Fruit fly (Drosophila melanogaster) whole organism, embryonic: ENCODE data around the gene Dus1.

Experiments used
- Adf1 ChIP-seq: fragments of 200-800 bp; sonication (Bioruptor generic); IDR thresholded peaks from 2 replicates; pipeline ENCODE4 v1.3.6; 2022; ENCODE audit warnings: missing biosample characterization, missing genetic modification characterization
- C15 ChIP-seq: fragments of 200-800 bp; sonication (Bioruptor generic); IDR thresholded peaks from 3 replicates; pipeline ENCODE4 v1.3.6; 2022; ENCODE audit warnings: missing biosample characterization, missing genetic modification characterization
- CG12299 ChIP-seq: fragments of 200-800 bp; sonication (Bioruptor generic); optimal IDR thresholded peaks from 2 replicates; lab custom pipeline; 2018; ENCODE audit warnings: missing biosample characterization, mild to moderate bottlenecking, missing genetic modification characterization
- CG12391 ChIP-seq: fragments of 200-800 bp; sonication (Bioruptor generic); optimal IDR thresholded peaks from 3 replicates; lab custom pipeline; 2018; ENCODE audit warnings: missing biosample characterization, mild to moderate bottlenecking, missing genetic modification characterization, moderate library complexity
- CG13624 ChIP-seq: fragments of 200-800 bp; sonication (Bioruptor generic); optimal IDR thresholded peaks from 2 replicates; lab custom pipeline; 2016; ENCODE audit warnings: missing biosample characterization, missing genetic modification characterization
- CG13894 ChIP-seq: fragments of 200-800 bp; sonication (Bioruptor generic); optimal IDR thresholded peaks from 3 replicates; lab custom pipeline; 2018; ENCODE audit warnings: missing biosample characterization, mild to moderate bottlenecking, missing genetic modification characterization, moderate library complexity
- CG1602 ChIP-seq: fragments of 200-800 bp; sonication (Bioruptor generic); optimal IDR thresholded peaks from 3 replicates; lab custom pipeline; 2016; ENCODE audit warnings: missing biosample characterization, missing genetic modification characterization
- CG1647 ChIP-seq: fragments of 200-800 bp; sonication (Bioruptor generic); optimal IDR thresholded peaks from 3 replicates; lab custom pipeline; 2016; ENCODE audit warnings: missing biosample characterization, missing genetic modification characterization
- CG16779 ChIP-seq: fragments of 200-800 bp; sonication (Bioruptor generic); IDR thresholded peaks from 2 replicates; pipeline ENCODE4 v1.3.6; 2022; ENCODE audit warnings: missing biosample characterization, missing genetic modification characterization
- CG3065 ChIP-seq: fragments of 200-800 bp; sonication (Bioruptor generic); optimal IDR thresholded peaks from 2 replicates; lab custom pipeline; 2016; ENCODE audit warnings: missing biosample characterization, missing genetic modification characterization
- CG3163 ChIP-seq: fragments of 200-800 bp; sonication (Bioruptor generic); optimal IDR thresholded peaks from 3 replicates; lab custom pipeline; 2016; ENCODE audit warnings: missing biosample characterization, missing genetic modification characterization
- CG3281 ChIP-seq: fragments of 200-800 bp; sonication (Bioruptor generic); optimal IDR thresholded peaks from 3 replicates; lab custom pipeline; 2017; ENCODE audit warnings: missing biosample characterization, mild to moderate bottlenecking, missing genetic modification characterization
- CG3847 ChIP-seq: fragments of 200-800 bp; sonication (Bioruptor generic); IDR thresholded peaks from 2 replicates; pipeline ENCODE4 v1.3.6; 2022; ENCODE audit warnings: missing biosample characterization, missing genetic modification characterization
- CG4282 ChIP-seq: fragments of 200-800 bp; sonication (Bioruptor generic); optimal IDR thresholded peaks from 2 replicates; lab custom pipeline; 2016; ENCODE audit warnings: missing biosample characterization, missing genetic modification characterization
- CG6272 ChIP-seq: fragments of 200-800 bp; sonication (Bioruptor generic); IDR thresholded peaks from 2 replicates; pipeline ENCODE4 v1.3.6; 2022; ENCODE audit warnings: missing biosample characterization, missing genetic modification characterization
- CG6765 ChIP-seq: fragments of 200-800 bp; sonication (Bioruptor generic); optimal IDR thresholded peaks from 3 replicates; lab custom pipeline; 2017; ENCODE audit warnings: missing biosample characterization, mild to moderate bottlenecking, missing genetic modification characterization
- CG8388 ChIP-seq: fragments of 200-800 bp; sonication (Bioruptor generic); optimal IDR thresholded peaks from 2 replicates; lab custom pipeline; 2019; ENCODE audit warnings: missing biosample characterization, mild to moderate bottlenecking, missing genetic modification characterization, moderate library complexity
- CoRest ChIP-seq: fragments of 200-800 bp; sonication (Bioruptor generic); optimal IDR thresholded peaks from 3 replicates; lab custom pipeline; 2018; ENCODE audit warnings: missing biosample characterization, mild to moderate bottlenecking, missing genetic modification characterization, moderate library complexity
- CrebB ChIP-seq: fragments of 200-800 bp; sonication (Bioruptor generic); optimal IDR thresholded peaks from 3 replicates; lab custom pipeline; 2018; ENCODE audit warnings: missing biosample characterization, mild to moderate bottlenecking, missing genetic modification characterization
- Dip2 ChIP-seq: fragments of 200-800 bp; sonication (Bioruptor generic); IDR thresholded peaks from 2 replicates; pipeline ENCODE4 v1.3.6; 2022; ENCODE audit warnings: missing biosample characterization, missing genetic modification characterization
- E2f1 ChIP-seq: fragments of 200-800 bp; sonication (Bioruptor generic); IDR thresholded peaks from 2 replicates; pipeline ENCODE4 v1.3.6; 2022; ENCODE audit warnings: missing biosample characterization, missing genetic modification characterization
- Fer3 ChIP-seq: fragments of 200-800 bp; sonication (Bioruptor generic); optimal IDR thresholded peaks from 2 replicates; lab custom pipeline; 2018; ENCODE audit warnings: missing biosample characterization, mild to moderate bottlenecking, missing genetic modification characterization, moderate library complexity
- Jarid2 ChIP-seq: fragments of 200-800 bp; sonication (Bioruptor generic); optimal IDR thresholded peaks from 3 replicates; lab custom pipeline; 2017; ENCODE audit warnings: mild to moderate bottlenecking, missing biosample characterization, missing genetic modification reagents, missing genetic modification characterization
- Nf-YA ChIP-seq: fragments of 200-800 bp; sonication (Bioruptor generic); IDR thresholded peaks from 2 replicates; pipeline ENCODE4 v1.3.6; 2022; ENCODE audit warnings: missing biosample characterization, missing genetic modification characterization
- Oaz ChIP-seq: fragments of 200-800 bp; sonication (Bioruptor generic); IDR thresholded peaks from 2 replicates; pipeline ENCODE4 v1.3.6; 2022; ENCODE audit warnings: missing biosample characterization, missing genetic modification characterization
- Pdp1 ChIP-seq, 2 experiments: fragments of 200-800 bp; sonication (Bioruptor generic); optimal IDR thresholded peaks; 3 replicates each; lab custom pipeline; 2016; ENCODE audit warnings: missing biosample characterization in 2 of 2, missing genetic modification characterization in 2 of 2, mild to moderate bottlenecking in 1 of 2, moderate library complexity in 1 of 2
- Scr ChIP-seq: fragments of 200-800 bp; sonication (Bioruptor generic); IDR thresholded peaks from 2 replicates; pipeline ENCODE4 v1.3.6; 2022; ENCODE audit warnings: missing biosample characterization, missing genetic modification characterization; ENCODE audit not compliant: partially characterized antibody
- Sox100B ChIP-seq: fragments of 200-800 bp; sonication (Bioruptor generic); optimal IDR thresholded peaks from 3 replicates; lab custom pipeline; 2018; ENCODE audit warnings: missing biosample characterization, mild to moderate bottlenecking, missing genetic modification characterization
- Sry-δ ChIP-seq: fragments of 200-800 bp; sonication (Bioruptor generic); optimal IDR thresholded peaks from 2 replicates; lab custom pipeline; 2016; ENCODE audit warnings: missing biosample characterization, missing genetic modification characterization
- TFAM ChIP-seq: fragments of 200-800 bp; sonication (Bioruptor generic); optimal IDR thresholded peaks from 2 replicates; lab custom pipeline; 2017; ENCODE audit warnings: missing biosample characterization, missing genetic modification characterization, inconsistent platforms
- Taf1 ChIP-seq: fragments of 200-800 bp; sonication (Bioruptor generic); IDR thresholded peaks from 2 replicates; pipeline ENCODE4 v1.3.6; 2022; ENCODE audit warnings: missing biosample characterization, missing genetic modification characterization
- bcd ChIP-seq: fragments of 200-800 bp; sonication (Bioruptor generic); optimal IDR thresholded peaks from 2 replicates; lab custom pipeline; 2017; ENCODE audit warnings: missing biosample characterization, mild to moderate bottlenecking, missing genetic modification characterization
- chm ChIP-seq: fragments of 200-800 bp; sonication (Bioruptor generic); IDR thresholded peaks from 2 replicates; pipeline ENCODE4 v1.3.6; 2022; ENCODE audit warnings: missing biosample characterization, missing genetic modification characterization
- cwo ChIP-seq: fragments of 200-800 bp; sonication (Bioruptor generic); optimal IDR thresholded peaks from 3 replicates; lab custom pipeline; 2017; ENCODE audit warnings: missing biosample characterization, missing genetic modification characterization, mild to moderate bottlenecking, moderate library complexity, missing genetic modification reagents
- dan ChIP-seq: fragments of 200-800 bp; sonication (Bioruptor generic); IDR thresholded peaks from 2 replicates; pipeline ENCODE4 v1.3.6; 2022; ENCODE audit warnings: missing biosample characterization, missing genetic modification characterization
- danr ChIP-seq: fragments of 200-800 bp; sonication (Bioruptor generic); IDR thresholded peaks from 2 replicates; pipeline ENCODE4 v1.3.6; 2022; ENCODE audit warnings: missing biosample characterization, missing genetic modification characterization
- en ChIP-seq: fragments of 200-800 bp; sonication (Bioruptor generic); optimal IDR thresholded peaks from 2 replicates; lab custom pipeline; 2016; ENCODE audit warnings: missing biosample characterization, missing genetic modification characterization
- ewg ChIP-seq: fragments of 200-800 bp; sonication (Bioruptor generic); optimal IDR thresholded peaks from 3 replicates; lab custom pipeline; 2017; ENCODE audit warnings: mild to moderate bottlenecking, missing biosample characterization, missing genetic modification reagents, missing genetic modification characterization
- gcm2 ChIP-seq: fragments of 200-800 bp; sonication (Bioruptor generic); optimal IDR thresholded peaks from 2 replicates; lab custom pipeline; 2016; ENCODE audit warnings: missing biosample characterization, missing genetic modification characterization
- kay ChIP-seq: fragments of 200-800 bp; sonication (Bioruptor generic); optimal IDR thresholded peaks from 2 replicates; lab custom pipeline; 2016; ENCODE audit warnings: missing biosample characterization, missing genetic modification characterization
- knrl ChIP-seq: fragments of 200-800 bp; sonication (Bioruptor generic); IDR thresholded peaks from 3 replicates; pipeline ENCODE4 v1.3.6; 2022; ENCODE audit warnings: missing biosample characterization, missing genetic modification characterization; ENCODE audit not compliant: partially characterized antibody
- lilli ChIP-seq: fragments of 200-800 bp; sonication (Bioruptor generic); optimal IDR thresholded peaks from 3 replicates; lab custom pipeline; 2016; ENCODE audit warnings: missing biosample characterization, missing genetic modification characterization
- pan ChIP-seq, 4 experiments: fragments of >200 bp in 3 of 4; fragments of 200-800 bp in 1 of 4; sonication (Bioruptor generic) in 1 of 4; optimal IDR thresholded peaks in 3 of 4; IDR thresholded peaks in 1 of 4; 2 replicates each; pipeline versions ENCODE4 v1.3.6 to Lab custom; 2017 to 2022; ENCODE audit warnings: missing biosample characterization in 2 of 4, missing genetic modification characterization in 2 of 4, mixed read lengths in 1 of 4
- pnt ChIP-seq: fragments of 200-800 bp; sonication (Bioruptor generic); optimal IDR thresholded peaks from 3 replicates; lab custom pipeline; 2016; ENCODE audit warnings: missing biosample characterization, missing genetic modification characterization
- slbo ChIP-seq: fragments of 200-800 bp; sonication (Bioruptor generic); IDR thresholded peaks from 2 replicates; pipeline ENCODE4 v1.3.6; 2022; ENCODE audit warnings: missing biosample characterization, missing genetic modification characterization
- slou ChIP-seq: fragments of 200-800 bp; sonication (Bioruptor generic); optimal IDR thresholded peaks from 3 replicates; lab custom pipeline; 2016; ENCODE audit warnings: missing biosample characterization, missing genetic modification characterization
- tap ChIP-seq: fragments of 200-800 bp; optimal IDR thresholded peaks from 3 replicates; lab custom pipeline; 2019; ENCODE audit warnings: missing biosample characterization, mild to moderate bottlenecking, missing genetic modification characterization, moderate library complexity
- tgo ChIP-seq: fragments of 200-800 bp; sonication (Bioruptor generic); IDR thresholded peaks from 3 replicates; pipeline ENCODE4 v1.3.6; 2022; ENCODE audit warnings: missing biosample characterization, missing genetic modification characterization
- zfh1 ChIP-seq: fragments of 200-800 bp; sonication (Bioruptor generic); IDR thresholded peaks from 3 replicates; pipeline ENCODE4 v1.3.6; 2022; ENCODE audit warnings: missing biosample characterization, missing genetic modification characterization

Dus1 gene

dm6 chr2L:294452-295362, 23.2 kb upstream of the Dus1 start, which contains the start of the genes U2af38 and Stip1 (continued):
- TF ChIP-seq Oaz (GFP tag; lab: Robert Waterston, UW) (no peak), Jarid2 (GFP tag; lab: Kevin White, UChicago) (no peak), tgo (GFP tag; lab: Robert Waterston, UW) (no peak), CG16779 (GFP tag; lab: Robert Waterston, UW) (no peak), CG3163 (no peak), en (GFP tag; lab: Kevin White, UChicago) (no peak), Adf1 (GFP tag; lab: Robert Waterston, UW) (no peak), tap (tag; lab: Kevin White, UChicago) (no peak), pnt (GFP tag; lab: Kevin White, UChicago) (no peak), CG13894 (tag; lab: Kevin White, UChicago) (peak; percentile 63), Pdp1 (GFP tag; optimal IDR thresholded peaks at IDR 0.05; lab: Kevin White, UChicago) (peak in 1 of 2 experiments; percentile 11), Sox100B (GFP tag; lab: Kevin White, UChicago) (peak; percentile 24), dan (no peak), CoRest (tag; lab: Kevin White, UChicago) (peak; percentile 29), TFAM (GFP tag; lab: Kevin White, UChicago) (no peak), CG1602 (no peak), Nf-YA (GFP tag; lab: Robert Waterston, UW) (no peak), CrebB (tag; lab: Kevin White, UChicago) (no peak), CG3281 (GFP tag; lab: Kevin White, UChicago) (no peak), ewg (GFP tag; lab: Kevin White, UChicago) (no peak), Sry-δ (GFP tag; lab: Kevin White, UChicago) (peak; percentile 40), chm (GFP tag; lab: Robert Waterston, UW) (no peak), cwo (no peak), slou (GFP tag; lab: Kevin White, UChicago) (no peak), CG12299 (tag; lab: Kevin White, UChicago) (no peak), C15 (GFP tag; lab: Robert Waterston, UW) (no peak), gcm2 (GFP tag; lab: Kevin White, UChicago) (no peak), CG4282 (GFP tag; lab: Kevin White, UChicago) (no peak), bcd (GFP tag; lab: Kevin White, UChicago) (no peak), CG12391 (peak; percentile 64), CG1647 (GFP tag; lab: Kevin White, UChicago) (no peak), Taf1 (GFP tag; lab: Robert Waterston, UW) (no peak), Fer3 (tag; lab: Kevin White, UChicago) (peak; percentile 10), CG3847 (GFP tag; lab: Robert Waterston, UW) (peak; percentile 55), lilli (GFP tag; lab: Kevin White, UChicago) (peak; percentile 14), CG8388 (GFP tag; lab: Kevin White, UChicago) (no peak), pan (optimal IDR thresholded peaks at IDR 0.05; lab: Kevin White, UChicago) (no peak), pan (GFP tag; optimal IDR thresholded peaks at IDR 0.05 in 1 of 2, IDR thresholded peaks at IDR 0.05 in 1 of 2) (no peak), danr (GFP tag; lab: Robert Waterston, UW) (no peak), E2f1 (GFP tag; lab: Robert Waterston, UW) (no peak), CG6765 (GFP tag; lab: Kevin White, UChicago) (no peak), CG6272 (0 out of 2 replicates have a peak, but pooled peaks have one; percentile 4), Scr (GFP tag; lab: Robert Waterston, UW) (peak; percentile 72), kay (GFP tag; lab: Kevin White, UChicago) (no peak), CG3065 (GFP tag; lab: Kevin White, UChicago) (no peak), knrl (peak; percentile 60; the same call in 2 of the 3 replicates), Dip2 (no peak), slbo (GFP tag; lab: Robert Waterston, UW) (peak; percentile 64; the same call in 1 of the 2 replicates), CG13624 (no peak), zfh1 (GFP tag; lab: Robert Waterston, UW) (no peak)
